Fruit fly (Drosophila melanogaster): Measurements from ENCODE around the gene jp.

DNA sequence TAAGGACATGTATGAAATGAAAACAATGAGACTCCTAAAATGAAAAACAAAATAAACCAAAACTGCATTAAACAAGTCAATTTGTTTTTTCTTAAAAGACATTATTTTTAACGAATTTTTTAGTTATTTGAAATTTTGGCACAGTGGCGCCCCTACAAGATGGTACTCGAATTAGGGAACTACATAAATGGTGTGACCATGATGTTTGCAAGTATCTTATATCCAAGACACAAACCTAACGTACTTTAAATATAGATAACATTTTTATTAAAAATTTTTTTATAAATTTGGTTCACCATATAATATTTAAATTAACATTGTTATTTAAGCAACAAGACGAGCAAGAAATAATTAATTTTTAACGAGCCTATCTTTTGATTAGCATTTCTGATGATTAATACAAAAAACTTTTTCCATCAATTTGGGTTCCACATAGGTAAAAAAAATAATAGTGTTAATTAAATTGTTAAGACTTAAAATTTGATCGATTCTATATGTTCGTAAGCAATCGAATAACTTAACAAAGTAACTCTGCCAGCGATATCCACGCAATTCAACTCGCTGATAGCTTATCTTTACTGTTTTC is 26.5 kb downstream of the jp start, which contains the start of gene CG17855:
- TF ChIP-seq tai (GFP tag; optimal IDR thresholded peaks at IDR 0.05) (no peak), fru (GFP tag; optimal IDR thresholded peaks at IDR 0.05) (peak; percentile 36), Mio (GFP tag; optimal IDR thresholded peaks at IDR 0.05) (no peak)

Data from whole organism, wandering third instar larva.